Worm (Caenorhabditis elegans) whole organism, L4 larva: Measurements from ENCODE around the gene C50B8.5.
A peak's percentile ranks its signal among the peaks of the same experiment; 100 is the strongest.

Source experiments
- F10B5.3 ChIP-seq: sonication (generic microtip); optimal IDR thresholded peaks from 2 replicates; lab custom pipeline; 2016; ENCODE audit warnings: mild to moderate bottlenecking, missing genetic modification characterization, missing compliant biosample characterization
- F44E2.7 ChIP-seq: fragments of 200-800 bp; sonication (Bioruptor generic); IDR thresholded peaks from 2 replicates; pipeline ENCODE4 v2.1.2; 2022; ENCODE audit warnings: missing genetic modification characterization, missing compliant biosample characterization
- T20F7.1 ChIP-seq: fragments of 200-800 bp; sonication (Bioruptor generic); optimal IDR thresholded peaks from 2 replicates; lab custom pipeline; 2018; ENCODE audit warnings: mild to moderate bottlenecking, missing genetic modification characterization, missing compliant biosample characterization
- Y5F2A.4 ChIP-seq: fragments of 200-800 bp; sonication (Bioruptor generic); optimal IDR thresholded peaks from 2 replicates; lab custom pipeline; 2018; ENCODE audit warnings: mild to moderate bottlenecking, missing genetic modification characterization, missing compliant biosample characterization
- ZK546.5 ChIP-seq, 2 experiments: sonication (generic microtip); optimal IDR thresholded peaks; 2 replicates each; lab custom pipeline; 2017; ENCODE audit warnings: missing biosample characterization in 2 of 2, missing genetic modification characterization in 2 of 2
- aha-1 ChIP-seq: fragments of 150-350 bp; peaks from one replicate; lab custom pipeline; 2014; ENCODE audit warnings: missing biosample characterization, missing genetic modification characterization
- ama-1 ChIP-seq: fragments of 150-350 bp; optimal IDR thresholded peaks from 2 replicates; lab custom pipeline; 2014; ENCODE audit warnings: inconsistent platforms, mixed read lengths
- attf-4 ChIP-seq: sonication (generic microtip); optimal IDR thresholded peaks from 3 replicates; lab custom pipeline; 2017; ENCODE audit warnings: missing biosample characterization, missing genetic modification characterization
- ceh-20 ChIP-seq: fragments of 200-800 bp; sonication (Bioruptor generic); IDR thresholded peaks from 2 replicates; pipeline ENCODE4 v1.3.6; 2022; ENCODE audit warnings: missing genetic modification reagents, missing genetic modification characterization, missing compliant biosample characterization
- ceh-28 ChIP-seq: fragments of 150-350 bp; optimal IDR thresholded peaks from 2 replicates; lab custom pipeline; 2014; ENCODE audit warnings: missing biosample characterization, missing genetic modification reagents, missing genetic modification characterization
- ceh-32 ChIP-seq: sonication (generic microtip); optimal IDR thresholded peaks from 2 replicates; lab custom pipeline; 2016; ENCODE audit warnings: mild to moderate bottlenecking, missing genetic modification characterization, missing compliant biosample characterization; ENCODE audit not compliant: poor library complexity
- ceh-82 ChIP-seq: sonication (generic microtip); optimal IDR thresholded peaks from 2 replicates; lab custom pipeline; 2017; ENCODE audit warnings: missing biosample characterization, missing genetic modification characterization
- ces-1 ChIP-seq: fragments of 150-350 bp; sonication (generic microtip); optimal IDR thresholded peaks from 4 replicates; lab custom pipeline; 2014; ENCODE audit warnings: missing biosample characterization, missing genetic modification reagents, missing genetic modification characterization
- ctbp-1 ChIP-seq: fragments of 200-800 bp; sonication (Bioruptor generic); IDR thresholded peaks from 2 replicates; pipeline ENCODE4 v1.3.6; 2022; ENCODE audit warnings: missing genetic modification reagents, missing genetic modification characterization, missing compliant biosample characterization
- dpl-1 ChIP-seq: fragments of 150-350 bp; optimal IDR thresholded peaks from 2 replicates; lab custom pipeline; 2014; ENCODE audit warnings: missing biosample characterization, missing genetic modification reagents, missing genetic modification characterization
- duxl-1 ChIP-seq: sonication (generic microtip); optimal IDR thresholded peaks from 2 replicates; lab custom pipeline; 2016; ENCODE audit warnings: mild to moderate bottlenecking, missing genetic modification characterization, moderate library complexity, missing compliant biosample characterization; ENCODE audit not compliant: poor library complexity
- dve-1 ChIP-seq: sonication (generic microtip); optimal IDR thresholded peaks from 2 replicates; lab custom pipeline; 2017; ENCODE audit warnings: antibody characterized with exemption, mild to moderate bottlenecking, missing genetic modification characterization, missing compliant biosample characterization; ENCODE audit not compliant: insufficient read depth
- fos-1 ChIP-seq: fragments of 150-350 bp; optimal IDR thresholded peaks from 2 replicates; lab custom pipeline; 2014; ENCODE audit warnings: missing biosample characterization, missing genetic modification characterization
- hif-1 ChIP-seq, 2 experiments: sonication (generic microtip); optimal IDR thresholded peaks; 2 replicates each; lab custom pipeline; 2016 to 2017; ENCODE audit warnings: missing compliant biosample characterization in 2 of 2, missing genetic modification characterization in 2 of 2, missing genetic modification reagents in 2 of 2, missing genotype in 2 of 2, mild to moderate bottlenecking in 1 of 2
- hlh-11 ChIP-seq: fragments of 200-800 bp; sonication (Bioruptor generic); optimal IDR thresholded peaks from 2 replicates; lab custom pipeline; 2018; ENCODE audit warnings: mild to moderate bottlenecking, missing genetic modification characterization, missing compliant biosample characterization
- hlh-30 ChIP-seq: sonication (generic microtip); optimal IDR thresholded peaks from 2 replicates; lab custom pipeline; 2017; ENCODE audit warnings: antibody characterized with exemption, mild to moderate bottlenecking, missing genetic modification characterization, missing compliant biosample characterization; ENCODE audit not compliant: insufficient read depth
- lim-7 ChIP-seq: fragments of 200-800 bp; sonication (Bioruptor generic); IDR thresholded peaks from 2 replicates; pipeline ENCODE4 v1.3.6; 2022; ENCODE audit warnings: missing genetic modification characterization, missing compliant biosample characterization
- lin-1 ChIP-seq: fragments of 200-800 bp; sonication (Bioruptor generic); IDR thresholded peaks from 2 replicates; pipeline ENCODE4 v1.3.6; 2022; ENCODE audit warnings: missing genetic modification reagents, missing genetic modification characterization, missing compliant biosample characterization
- lin-13 ChIP-seq: fragments of 150-350 bp; optimal IDR thresholded peaks from 2 replicates; lab custom pipeline; 2014; ENCODE audit warnings: missing biosample characterization, missing genetic modification reagents, missing genetic modification characterization
- lin-38 ChIP-seq: fragments of 200-800 bp; sonication (Bioruptor generic); IDR thresholded peaks from 2 replicates; pipeline ENCODE4 v1.3.6; 2022; ENCODE audit warnings: missing genetic modification reagents, missing genetic modification characterization, missing compliant biosample characterization
- lin-39 ChIP-seq: fragments of 150-350 bp; optimal IDR thresholded peaks from 2 replicates; lab custom pipeline; 2014; ENCODE audit warnings: missing biosample characterization, missing genetic modification reagents, missing genetic modification characterization
- lsy-2 ChIP-seq, 2 experiments: fragments of 150-350 bp in 1 of 2; sonication (generic microtip) in 1 of 2; optimal IDR thresholded peaks; 2 replicates each; lab custom pipeline; 2014 to 2017; ENCODE audit warnings: missing biosample characterization in 2 of 2, missing genetic modification characterization in 2 of 2
- madf-9 ChIP-seq: fragments of 200-800 bp; sonication (Bioruptor generic); conservative IDR thresholded peaks from 2 replicates; pipeline ENCODE4 v1.3.6; 2022; ENCODE audit warnings: missing genetic modification reagents, missing genetic modification characterization, missing compliant biosample characterization
- mdl-1 ChIP-seq, 2 experiments: fragments of 150-350 bp in 1 of 2; sonication (generic microtip) in 1 of 2; optimal IDR thresholded peaks; 2 replicates each; lab custom pipeline; 2014 to 2017; ENCODE audit warnings: missing biosample characterization in 2 of 2, missing genetic modification characterization in 2 of 2
- mdt-29 ChIP-seq: fragments of 200-800 bp; sonication (Bioruptor generic); IDR thresholded peaks from 2 replicates; pipeline ENCODE4 v1.3.6; 2022; ENCODE audit warnings: missing genetic modification reagents, missing genetic modification characterization, missing compliant biosample characterization
- mep-1 ChIP-seq: fragments of 150-350 bp; sonication (generic microtip); optimal IDR thresholded peaks from 3 replicates; lab custom pipeline; 2014; ENCODE audit warnings: missing biosample characterization, missing genetic modification characterization
- mes-2 ChIP-seq: sonication (generic microtip); optimal IDR thresholded peaks from 2 replicates; lab custom pipeline; 2016; ENCODE audit warnings: missing genotype, mild to moderate bottlenecking, missing genetic modification characterization, missing compliant biosample characterization; ENCODE audit not compliant: poor library complexity, severe bottlenecking
- nhr-237 ChIP-seq: sonication (generic microtip); optimal IDR thresholded peaks from 2 replicates; lab custom pipeline; 2017; ENCODE audit warnings: missing biosample characterization, missing genetic modification characterization
- nhr-25 ChIP-seq: sonication (generic microtip); optimal IDR thresholded peaks from 2 replicates; lab custom pipeline; 2017; ENCODE audit warnings: missing genetic modification characterization, mild to moderate bottlenecking, missing compliant biosample characterization, antibody characterized with exemption, moderate library complexity, borderline replicate concordance; ENCODE audit not compliant: insufficient read depth
- nhr-48 ChIP-seq: sonication (generic microtip); optimal IDR thresholded peaks from 2 replicates; lab custom pipeline; 2016; ENCODE audit warnings: mild to moderate bottlenecking, missing genetic modification characterization, missing compliant biosample characterization
- nhr-6 ChIP-seq: fragments of 150-350 bp; optimal IDR thresholded peaks from 2 replicates; lab custom pipeline; 2014; ENCODE audit warnings: missing biosample characterization, missing genetic modification characterization
- nhr-76 ChIP-seq: fragments of 150-350 bp; optimal IDR thresholded peaks from 2 replicates; lab custom pipeline; 2014; ENCODE audit warnings: missing biosample characterization, missing genetic modification characterization
- pha-4 ChIP-seq, 2 experiments: fragments of 150-350 bp in 1 of 2; fragments of 200-800 bp in 1 of 2; sonication (Bioruptor generic) in 1 of 2; IDR thresholded peaks in 1 of 2; optimal IDR thresholded peaks in 1 of 2; 2 replicates each; pipeline versions ENCODE4 v1.3.6 to Lab custom; 2014 to 2022; ENCODE audit warnings: missing genetic modification characterization in 2 of 2, missing genetic modification reagents in 2 of 2, missing biosample characterization in 1 of 2, missing compliant biosample characterization in 1 of 2
- rbr-2 ChIP-seq: sonication (generic microtip); optimal IDR thresholded peaks from 2 replicates; lab custom pipeline; 2016; ENCODE audit warnings: missing genotype, missing genetic modification characterization, missing compliant biosample characterization
- saeg-2 ChIP-seq: fragments of 200-800 bp; sonication (Bioruptor generic); IDR thresholded peaks from 2 replicates; pipeline ENCODE4 v1.3.6; 2022; ENCODE audit warnings: missing genetic modification reagents, missing genetic modification characterization, missing compliant biosample characterization
- tag-97 ChIP-seq: fragments of 200-800 bp; sonication (Bioruptor generic); IDR thresholded peaks from 2 replicates; pipeline ENCODE4 v1.3.6; 2022; ENCODE audit warnings: missing genetic modification characterization, missing compliant biosample characterization
- unc-130 ChIP-seq: sonication (generic microtip); optimal IDR thresholded peaks from 2 replicates; lab custom pipeline; 2016; ENCODE audit warnings: missing genetic modification reagents, missing genetic modification characterization, missing compliant biosample characterization
- zag-1 ChIP-seq: fragments of 150-350 bp; optimal IDR thresholded peaks from 2 replicates; lab custom pipeline; 2014; ENCODE audit warnings: missing biosample characterization, missing genetic modification characterization
- zfp-2 ChIP-seq: sonication (generic microtip); optimal IDR thresholded peaks from 2 replicates; lab custom pipeline; 2016; ENCODE audit warnings: mild to moderate bottlenecking, missing genetic modification characterization, missing compliant biosample characterization
- ztf-7 ChIP-seq: fragments of 150-350 bp; optimal IDR thresholded peaks from 2 replicates; lab custom pipeline; 2014; ENCODE audit warnings: missing biosample characterization, missing genetic modification characterization

Gene C50B8.5

ce11 chrV:13551601-13552000 is 29.2 kb upstream of the C50B8.5 start, which contains the start of the genes C56A3.4 and C56A3.5:
Gene C56A3.4 (minus strand): TSS chrV:13551754.
Gene C56A3.5 (plus strand): TSS chrV:13551967.
- TF ChIP-seq aha-1 (tag; lab: Kevin White, UChicago) (peak; percentile 74), ctbp-1 (no peak), mdt-29 (no peak), tag-97 (GFP tag; lab: Robert Waterston, UW) (no peak), mep-1 (tag; lab: Kevin White, UChicago) (peak; percentile 49), rbr-2 (tag; lab: Kevin White, UChicago) (peak; percentile 14), nhr-6 (tag; lab: Kevin White, UChicago) (peak; percentile 78), T20F7.1 (peak; percentile 68), dve-1 (tag; lab: Kevin White, UChicago) (peak; percentile 1), mes-2 (tag; lab: Kevin White, UChicago) (peak; percentile 94), duxl-1 (tag; lab: Kevin White, UChicago) (no peak), hif-1 (tag; optimal IDR thresholded peaks at IDR 0.05; lab: Kevin White, UChicago) (peak in 1 of 2 experiments; percentile 78), ama-1 (lab: Kevin White, UChicago) (no peak), dpl-1 (GFP tag; lab: Kevin White, UChicago) (peak; percentile 61), unc-130 (peak; percentile 25), lin-38 (peak; percentile 57), lsy-2 (tag; optimal IDR thresholded peaks at IDR 0.05; lab: Kevin White, UChicago) (peak in 1 of 2 experiments; percentile 78), lim-7 (GFP tag; lab: Robert Waterston, UW) (no peak), hlh-30 (tag; lab: Kevin White, UChicago) (peak; percentile 88), nhr-76 (tag; lab: Kevin White, UChicago) (no peak)

DNA sequence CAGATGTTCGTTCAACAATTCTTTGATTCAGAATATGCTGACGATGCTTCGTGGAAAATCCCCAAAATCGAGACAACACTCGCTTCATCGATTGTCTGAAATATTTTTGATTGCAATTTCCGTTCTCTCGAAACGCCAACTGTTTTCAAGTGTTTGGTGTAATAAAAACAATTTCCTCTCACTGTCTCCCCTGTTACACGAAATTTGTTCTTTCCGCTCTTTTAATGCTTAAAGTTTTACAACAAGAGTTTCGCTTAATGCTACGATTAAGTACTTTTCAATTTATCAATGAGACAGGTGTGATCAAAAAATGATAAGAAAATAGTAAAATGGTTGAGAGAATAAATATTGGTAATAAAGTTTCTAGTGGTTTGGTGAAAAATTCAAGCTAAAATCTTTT is 24.5 kb upstream of the C50B8.5 start, which contains the start of gene C56A3.6:
Gene C56A3.6, minus strand, starts transcription at position 101 of the 400 bp plus-strand sequence.
- no peak for TF ChIP-seq nhr-48
- TF ChIP-seq T20F7.1 = no peak

ce11 chrV:13556746-13557145 is 24.0 kb upstream of the C50B8.5 start, which contains the start of gene cav-2:
Gene cav-2 (plus strand): TSS chrV:13557104.
- TF ChIP-seq fos-1 (no peak), mep-1 (tag; lab: Kevin White, UChicago) (peak; percentile 71), pha-4 (GFP tag; IDR thresholded peaks at IDR 0.05; lab: Robert Waterston, UW) (peak; percentile 70), pha-4 (tag; optimal IDR thresholded peaks at IDR 0.05; lab: Kevin White, UChicago) (peak; percentile 40), attf-4 (tag; lab: Kevin White, UChicago) (no peak), nhr-76 (tag; lab: Kevin White, UChicago) (no peak), Y5F2A.4 (GFP tag; lab: Kevin White, UChicago) (no peak), saeg-2 (GFP tag; lab: Robert Waterston, UW) (0 out of 2 replicates have a peak, but pooled peaks have one; percentile 36), ztf-7 (tag; lab: Kevin White, UChicago) (peak; percentile 56), ceh-20 (GFP tag; lab: Robert Waterston, UW) (0 out of 2 replicates have a peak, but pooled peaks have one; percentile 37), lin-13 (GFP tag; lab: Kevin White, UChicago) (no peak), F44E2.7 (GFP tag; lab: Robert Waterston, UW) (no peak), nhr-25 (tag; lab: Kevin White, UChicago) (peak; percentile 28), ZK546.5 (tag; optimal IDR thresholded peaks at IDR 0.05; lab: Kevin White, UChicago) (no peak), ctbp-1 (no peak), tag-97 (GFP tag; lab: Robert Waterston, UW) (no peak), lsy-2 (tag; optimal IDR thresholded peaks at IDR 0.05; lab: Kevin White, UChicago) (peak in 1 of 2 experiments; percentile 82), hlh-11 (tag; lab: Kevin White, UChicago) (peak; percentile 84), ceh-28 (tag; lab: Kevin White, UChicago) (no peak), mdl-1 (tag; optimal IDR thresholded peaks at IDR 0.05; lab: Kevin White, UChicago) (peak in 1 of 2 experiments; percentile 54), ces-1 (no peak), lin-39 (tag; lab: Kevin White, UChicago) (no peak), F10B5.3 (no peak), lin-1 (GFP tag; lab: Robert Waterston, UW) (peak; percentile 81), zag-1 (tag; lab: Kevin White, UChicago) (no peak), mdt-29 (peak; percentile 58; the same call in 1 of the 2 replicates), ceh-82 (tag; lab: Kevin White, UChicago) (no peak), nhr-6 (tag; lab: Kevin White, UChicago) (peak; percentile 89), rbr-2 (tag; lab: Kevin White, UChicago) (peak; percentile 61), madf-9 (peak; percentile 76), zfp-2 (tag; lab: Kevin White, UChicago) (no peak), nhr-237 (no peak), ceh-32 (tag; lab: Kevin White, UChicago) (no peak)
